Fruit fly (Drosophila melanogaster) whole organism, embryonic: ENCODE measurements around the gene Zip88E.

Experiments used
- CG10321 ChIP-seq: fragments of 200-800 bp; sonication (Bioruptor generic); IDR thresholded peaks from 2 replicates; pipeline ENCODE4 v1.3.6; 2022; ENCODE audit warnings: missing biosample characterization, missing genetic modification characterization
- CG10543 ChIP-seq: fragments of 200-800 bp; sonication (Bioruptor generic); optimal IDR thresholded peaks from 3 replicates; lab custom pipeline; 2017; ENCODE audit warnings: missing biosample characterization, mild to moderate bottlenecking, missing genetic modification characterization, moderate library complexity
- CG10565 ChIP-seq: fragments of 200-800 bp; sonication (Bioruptor generic); optimal IDR thresholded peaks from 3 replicates; lab custom pipeline; 2016; ENCODE audit warnings: missing biosample characterization, mild to moderate bottlenecking, missing genetic modification characterization
- CG12299 ChIP-seq: fragments of 200-800 bp; sonication (Bioruptor generic); optimal IDR thresholded peaks from 2 replicates; lab custom pipeline; 2018; ENCODE audit warnings: missing biosample characterization, mild to moderate bottlenecking, missing genetic modification characterization
- CG12659 ChIP-seq: fragments of 200-800 bp; sonication (Bioruptor generic); optimal IDR thresholded peaks from 3 replicates; lab custom pipeline; 2017; ENCODE audit warnings: mild to moderate bottlenecking, missing biosample characterization, missing genetic modification reagents, missing genetic modification characterization
- CG17328 ChIP-seq: fragments of 200-800 bp; sonication (Bioruptor generic); IDR thresholded peaks from 2 replicates; pipeline ENCODE4 v1.3.6; 2022; ENCODE audit warnings: missing biosample characterization, missing genetic modification characterization
- CG17802 ChIP-seq: fragments of 200-800 bp; sonication (Bioruptor generic); optimal IDR thresholded peaks from 2 replicates; lab custom pipeline; 2018; ENCODE audit warnings: missing biosample characterization, mild to moderate bottlenecking, missing genetic modification characterization, moderate library complexity
- CG17912 ChIP-seq: fragments of 200-800 bp; sonication (Bioruptor generic); optimal IDR thresholded peaks from 2 replicates; lab custom pipeline; 2018; ENCODE audit warnings: missing biosample characterization, mild to moderate bottlenecking, missing genetic modification characterization
- CG3163 ChIP-seq: fragments of 200-800 bp; sonication (Bioruptor generic); optimal IDR thresholded peaks from 3 replicates; lab custom pipeline; 2016; ENCODE audit warnings: missing biosample characterization, missing genetic modification characterization
- CG32767 ChIP-seq: fragments of 200-800 bp; sonication (Bioruptor generic); IDR thresholded peaks from 2 replicates; pipeline ENCODE4 v1.3.6; 2022; ENCODE audit warnings: missing biosample characterization, missing genetic modification characterization
- CG34376 ChIP-seq: fragments of 200-800 bp; sonication (Bioruptor generic); optimal IDR thresholded peaks from 2 replicates; lab custom pipeline; 2018; ENCODE audit warnings: missing biosample characterization, mild to moderate bottlenecking, missing genetic modification characterization
- CG3847 ChIP-seq: fragments of 200-800 bp; sonication (Bioruptor generic); IDR thresholded peaks from 2 replicates; pipeline ENCODE4 v1.3.6; 2022; ENCODE audit warnings: missing biosample characterization, missing genetic modification characterization
- CG8281 ChIP-seq: fragments of 200-800 bp; sonication (Bioruptor generic); optimal IDR thresholded peaks from 2 replicates; lab custom pipeline; 2018; ENCODE audit warnings: missing biosample characterization, mild to moderate bottlenecking, missing genetic modification characterization, moderate library complexity
- CG9797 ChIP-seq: fragments of 200-800 bp; sonication (Bioruptor generic); optimal IDR thresholded peaks from 3 replicates; lab custom pipeline; 2018; ENCODE audit warnings: missing biosample characterization, mild to moderate bottlenecking, missing genetic modification characterization
- CHES-1-like ChIP-seq: fragments of 200-800 bp; sonication (Bioruptor generic); optimal IDR thresholded peaks from 2 replicates; lab custom pipeline; 2016; ENCODE audit warnings: missing biosample characterization, missing genetic modification characterization
- D19A ChIP-seq: fragments of 200-800 bp; optimal IDR thresholded peaks from 3 replicates; lab custom pipeline; 2019; ENCODE audit warnings: missing biosample characterization, mild to moderate bottlenecking, missing genetic modification characterization, moderate library complexity
- Dfd ChIP-seq, 2 experiments: fragments of >200 bp; optimal IDR thresholded peaks; 2 replicates each; lab custom pipeline; 2017; ENCODE audit warnings: missing biosample characterization in 2 of 2, missing genetic modification characterization in 2 of 2
- Gug ChIP-seq: fragments of 200-800 bp; sonication (Bioruptor generic); IDR thresholded peaks from 4 replicates; pipeline ENCODE4 v1.3.6; 2022; ENCODE audit warnings: missing biosample characterization, missing genetic modification characterization
- HLH4C ChIP-seq: fragments of 200-800 bp; sonication (Bioruptor generic); IDR thresholded peaks from 3 replicates; pipeline ENCODE4 v1.3.6; 2022; ENCODE audit warnings: missing biosample characterization, missing genetic modification characterization; ENCODE audit not compliant: partially characterized antibody
- HLH54F ChIP-seq: fragments of 200-800 bp; sonication (Bioruptor generic); optimal IDR thresholded peaks from 3 replicates; lab custom pipeline; 2016; ENCODE audit warnings: missing biosample characterization, missing genetic modification characterization
- HmgD ChIP-seq: fragments of 200-800 bp; sonication (Bioruptor generic); optimal IDR thresholded peaks from 3 replicates; lab custom pipeline; 2016; ENCODE audit warnings: missing biosample characterization, missing genetic modification characterization
- Hr3 ChIP-seq: fragments of 200-800 bp; sonication (Bioruptor generic); optimal IDR thresholded peaks from 3 replicates; lab custom pipeline; 2016; ENCODE audit warnings: missing biosample characterization, missing genetic modification characterization
- Hsf ChIP-seq: fragments of 200-800 bp; sonication (Bioruptor generic); optimal IDR thresholded peaks from 3 replicates; lab custom pipeline; 2016; ENCODE audit warnings: missing biosample characterization, missing genetic modification characterization
- Med ChIP-seq: fragments of 200-800 bp; sonication (Bioruptor generic); peaks from one replicate; lab custom pipeline; 2016; ENCODE audit warnings: missing biosample characterization, missing genetic modification characterization, mild to moderate bottlenecking, inconsistent platforms, moderate library complexity
- NC2β ChIP-seq: fragments of 200-800 bp; sonication (Bioruptor generic); optimal IDR thresholded peaks from 2 replicates; lab custom pipeline; 2016; ENCODE audit warnings: missing biosample characterization, missing genetic modification characterization
- NK7.1 ChIP-seq: fragments of 200-800 bp; sonication (Bioruptor generic); optimal IDR thresholded peaks from 3 replicates; lab custom pipeline; 2016; ENCODE audit warnings: missing biosample characterization, missing genetic modification characterization
- Scr ChIP-seq: fragments of 200-800 bp; sonication (Bioruptor generic); IDR thresholded peaks from 2 replicates; pipeline ENCODE4 v1.3.6; 2022; ENCODE audit warnings: missing biosample characterization, missing genetic modification characterization; ENCODE audit not compliant: partially characterized antibody
- TFAM ChIP-seq: fragments of 200-800 bp; sonication (Bioruptor generic); optimal IDR thresholded peaks from 2 replicates; lab custom pipeline; 2017; ENCODE audit warnings: missing biosample characterization, missing genetic modification characterization, inconsistent platforms
- Trl ChIP-seq, 3 experiments: fragments of >200 bp in 2 of 3; fragments of 200-800 bp in 1 of 3; sonication (Bioruptor generic) in 1 of 3; optimal IDR thresholded peaks; 2 replicates in 1 of 3; 3 replicates in 2 of 3; lab custom pipeline; 2016 to 2017; ENCODE audit warnings: missing biosample characterization in 1 of 3, missing genetic modification characterization in 1 of 3
- bbx ChIP-seq: fragments of 200-800 bp; sonication (Bioruptor generic); IDR thresholded peaks from 2 replicates; pipeline ENCODE4 v1.3.6; 2022; ENCODE audit warnings: missing biosample characterization, missing genetic modification characterization; ENCODE audit not compliant: partially characterized antibody
- chinmo ChIP-seq: fragments of 200-800 bp; sonication (Bioruptor generic); IDR thresholded peaks from 4 replicates; pipeline ENCODE4 v1.3.6; 2022; ENCODE audit warnings: missing biosample characterization, missing genetic modification characterization; ENCODE audit not compliant: partially characterized antibody
- chm ChIP-seq: fragments of 200-800 bp; sonication (Bioruptor generic); IDR thresholded peaks from 2 replicates; pipeline ENCODE4 v1.3.6; 2022; ENCODE audit warnings: missing biosample characterization, missing genetic modification characterization
- ems ChIP-seq: fragments of 200-800 bp; sonication (Bioruptor generic); optimal IDR thresholded peaks from 3 replicates; lab custom pipeline; 2016; ENCODE audit warnings: missing biosample characterization, missing genetic modification characterization
- eyg ChIP-seq: fragments of 200-800 bp; sonication (Bioruptor generic); optimal IDR thresholded peaks from 3 replicates; lab custom pipeline; 2016; ENCODE audit warnings: missing biosample characterization, missing genetic modification characterization
- gfzf ChIP-seq: fragments of 200-800 bp; sonication (Bioruptor generic); optimal IDR thresholded peaks from 2 replicates; lab custom pipeline; 2016; ENCODE audit warnings: missing biosample characterization, mild to moderate bottlenecking, missing genetic modification characterization, moderate library complexity
- jumu ChIP-seq: fragments of 200-800 bp; sonication (Bioruptor generic); optimal IDR thresholded peaks from 3 replicates; lab custom pipeline; 2016; ENCODE audit warnings: missing biosample characterization, missing genetic modification characterization
- nerfin-2 ChIP-seq: fragments of 200-800 bp; sonication (Bioruptor generic); IDR thresholded peaks from 2 replicates; pipeline ENCODE4 v1.3.6; 2022; ENCODE audit warnings: missing biosample characterization, missing genetic modification characterization; ENCODE audit not compliant: partially characterized antibody
- p53 ChIP-seq: fragments of 200-800 bp; sonication (Bioruptor generic); optimal IDR thresholded peaks from 2 replicates; lab custom pipeline; 2016; ENCODE audit warnings: missing biosample characterization, missing genetic modification characterization
- pnt ChIP-seq: fragments of 200-800 bp; sonication (Bioruptor generic); optimal IDR thresholded peaks from 3 replicates; lab custom pipeline; 2016; ENCODE audit warnings: missing biosample characterization, missing genetic modification characterization
- pzg ChIP-seq: fragments of 200-800 bp; sonication (Bioruptor generic); optimal IDR thresholded peaks from 3 replicates; lab custom pipeline; 2018; ENCODE audit warnings: missing biosample characterization, mild to moderate bottlenecking, missing genetic modification characterization, moderate library complexity
- run ChIP-seq: fragments of 200-800 bp; sonication (Bioruptor generic); optimal IDR thresholded peaks from 3 replicates; lab custom pipeline; 2018; ENCODE audit warnings: missing biosample characterization, mild to moderate bottlenecking, missing genetic modification characterization
- shn ChIP-seq: fragments of 200-800 bp; sonication (Bioruptor generic); optimal IDR thresholded peaks from 3 replicates; lab custom pipeline; 2016; ENCODE audit warnings: missing biosample characterization, missing genetic modification characterization
- sim ChIP-seq: fragments of 200-800 bp; sonication (Bioruptor generic); IDR thresholded peaks from 2 replicates; pipeline ENCODE4 v1.3.6; 2022; ENCODE audit warnings: missing biosample characterization, missing genetic modification characterization
- ssp ChIP-seq: fragments of 200-800 bp; sonication (Bioruptor generic); IDR thresholded peaks from 2 replicates; pipeline ENCODE4 v1.3.6; 2022; ENCODE audit warnings: missing biosample characterization, missing genetic modification characterization
- tna ChIP-seq: fragments of 200-800 bp; sonication (Bioruptor generic); IDR thresholded peaks from 2 replicates; pipeline ENCODE4 v1.3.6; 2022; ENCODE audit warnings: missing biosample characterization, missing genetic modification characterization; ENCODE audit not compliant: partially characterized antibody
- toy ChIP-seq: fragments of 200-800 bp; sonication (Bioruptor generic); IDR thresholded peaks from 2 replicates; pipeline ENCODE4 v1.3.6; 2022; ENCODE audit warnings: missing biosample characterization, missing genetic modification characterization
- vfl ChIP-seq: fragments of 200-800 bp; sonication (Bioruptor generic); optimal IDR thresholded peaks from 2 replicates; lab custom pipeline; 2016; ENCODE audit warnings: missing biosample characterization, missing genetic modification characterization
- vnd ChIP-seq: fragments of 200-800 bp; sonication (Bioruptor generic); IDR thresholded peaks from 3 replicates; pipeline ENCODE4 v1.3.6; 2022; ENCODE audit warnings: missing biosample characterization, missing genetic modification characterization; ENCODE audit not compliant: partially characterized antibody

The Zip88E gene

dm6 chr3R:15262710-15263672 is 5.5 kb upstream of the Zip88E start, which contains the start of the genes eIF2gamma and Set (continued):
- TF ChIP-seq CG12299 (tag; lab: Kevin White, UChicago) (no peak), NK7.1 (GFP tag; lab: Kevin White, UChicago) (no peak), TFAM (GFP tag; lab: Kevin White, UChicago) (no peak), CG8281 (no peak), toy (GFP tag; lab: Robert Waterston, UW) (no peak), nerfin-2 (GFP tag; lab: Robert Waterston, UW) (peak; percentile 98), pnt (no peak), CG10565 (no peak), Hsf (GFP tag; lab: Kevin White, UChicago) (peak; percentile 19), vnd (GFP tag; lab: Robert Waterston, UW) (peak; percentile 96), Med (GFP tag; lab: Kevin White, UChicago) (peak; percentile 90), HLH4C (GFP tag; lab: Robert Waterston, UW) (peak; percentile 98), ems (peak; percentile 17), run (tag; lab: Kevin White, UChicago) (no peak), vfl (peak; percentile 35), CG9797 (GFP tag; lab: Kevin White, UChicago) (peak; percentile 54), chinmo (GFP tag; lab: Robert Waterston, UW) (peak; percentile 95), CG3163 (GFP tag; lab: Kevin White, UChicago) (peak; percentile 9), CG10321 (GFP tag; lab: Robert Waterston, UW) (no peak), CG10543 (GFP tag; lab: Kevin White, UChicago) (peak; percentile 29), Gug (GFP tag; lab: Robert Waterston, UW) (peak; percentile 58; the same call in 1 of the 4 replicates), ssp (GFP tag; lab: Robert Waterston, UW) (peak; percentile 52), Trl (optimal IDR thresholded peaks at IDR 0.05; lab: Kevin White, UChicago) (no peak), Trl (GFP tag; optimal IDR thresholded peaks at IDR 0.05; lab: Kevin White, UChicago) (peak; percentile 40), Scr (GFP tag; lab: Robert Waterston, UW) (peak; percentile 95), tna (peak; percentile 98), jumu (peak; percentile 55), CG17328 (peak; percentile 4; the same call in 1 of the 2 replicates), Hr3 (GFP tag; lab: Kevin White, UChicago) (no peak), CHES-1-like (peak; percentile 43), sim (GFP tag; lab: Robert Waterston, UW) (no peak), CG32767 (GFP tag; lab: Robert Waterston, UW) (0 out of 2 replicates have a peak, but pooled peaks have one; percentile 44), shn (GFP tag; lab: Kevin White, UChicago) (no peak), CG17802 (tag; lab: Kevin White, UChicago) (peak; percentile 24), HLH54F (GFP tag; lab: Kevin White, UChicago) (peak; percentile 29), D19A (tag; lab: Kevin White, UChicago) (no peak), CG3847 (peak; percentile 72), NC2β (peak; percentile 2), chm (GFP tag; lab: Robert Waterston, UW) (peak; percentile 78), CG17912 (GFP tag; lab: Kevin White, UChicago) (peak; percentile 33), p53 (GFP tag; lab: Kevin White, UChicago) (peak; percentile 5), Dfd (GFP tag; optimal IDR thresholded peaks at IDR 0.05; lab: Kevin White, UChicago) (no peak), CG34376 (GFP tag; lab: Kevin White, UChicago) (peak; percentile 39), HmgD (peak; percentile 79), gfzf (peak; percentile 22), CG12659 (GFP tag; lab: Kevin White, UChicago) (peak; percentile 68), pzg (GFP tag; lab: Kevin White, UChicago) (peak; percentile 96), bbx (peak; percentile 99), eyg (GFP tag; lab: Kevin White, UChicago) (peak; percentile 19)
